Worm (Caenorhabditis elegans) whole organism, L4 larva: ENCODE results near the gene mnp-1.

ENCODE experiments used
- F26F4.8 ChIP-seq: fragments of 200-800 bp; sonication (Bioruptor generic); conservative IDR thresholded peaks from 2 replicates; pipeline ENCODE4 v1.3.6; 2022; ENCODE audit warnings: missing genetic modification characterization, missing compliant biosample characterization
- T26A8.4 ChIP-seq: fragments of 200-800 bp; sonication (Bioruptor generic); IDR thresholded peaks from 2 replicates; pipeline ENCODE4 v1.3.6; 2022; ENCODE audit warnings: missing genetic modification characterization, missing compliant biosample characterization
- Y105C5A.15 ChIP-seq: fragments of 200-800 bp; sonication (Bioruptor generic); IDR thresholded peaks from 2 replicates; pipeline ENCODE4 v1.3.6; 2022; ENCODE audit warnings: missing genetic modification characterization, missing compliant biosample characterization
- Y48G9A.11 ChIP-seq: fragments of 200-800 bp; sonication (Bioruptor generic); IDR thresholded peaks from 2 replicates; pipeline ENCODE4 v1.3.6; 2022; ENCODE audit warnings: missing genetic modification reagents, missing genetic modification characterization, missing compliant biosample characterization
- Y5F2A.4 ChIP-seq: fragments of 200-800 bp; sonication (Bioruptor generic); optimal IDR thresholded peaks from 2 replicates; lab custom pipeline; 2018; ENCODE audit warnings: mild to moderate bottlenecking, missing genetic modification characterization, missing compliant biosample characterization
- Y75B8A.6 ChIP-seq: fragments of 200-800 bp; sonication (Bioruptor generic); IDR thresholded peaks from 2 replicates; pipeline ENCODE4 v1.3.6; 2022; ENCODE audit warnings: missing genetic modification reagents, missing genetic modification characterization, missing compliant biosample characterization
- ama-1 ChIP-seq: fragments of 150-350 bp; optimal IDR thresholded peaks from 2 replicates; lab custom pipeline; 2014; ENCODE audit warnings: inconsistent platforms, mixed read lengths
- arid-1 ChIP-seq: fragments of 200-800 bp; sonication (Bioruptor generic); conservative IDR thresholded peaks from 2 replicates; pipeline ENCODE4 v1.3.6; 2022; ENCODE audit warnings: missing genetic modification reagents, missing genetic modification characterization, missing compliant biosample characterization
- ceh-62 ChIP-seq: sonication (generic microtip); optimal IDR thresholded peaks from 2 replicates; lab custom pipeline; 2017; ENCODE audit warnings: missing biosample characterization, missing genetic modification characterization
- ctbp-1 ChIP-seq: fragments of 200-800 bp; sonication (Bioruptor generic); IDR thresholded peaks from 2 replicates; pipeline ENCODE4 v1.3.6; 2022; ENCODE audit warnings: missing genetic modification reagents, missing genetic modification characterization, missing compliant biosample characterization
- daf-19 ChIP-seq: fragments of 200-800 bp; sonication (Bioruptor generic); conservative IDR thresholded peaks from 2 replicates; pipeline ENCODE4 v1.3.6; 2022; ENCODE audit warnings: missing genetic modification characterization, missing compliant biosample characterization
- daf-8 ChIP-seq: fragments of 200-800 bp; sonication (Bioruptor generic); IDR thresholded peaks from 2 replicates; pipeline ENCODE4 v1.3.6; 2022; ENCODE audit warnings: missing genetic modification characterization, missing compliant biosample characterization
- dmd-8 ChIP-seq: fragments of 200-800 bp; sonication (Bioruptor generic); IDR thresholded peaks from 2 replicates; pipeline ENCODE4 v1.3.6; 2022; ENCODE audit warnings: missing genetic modification characterization, missing compliant biosample characterization
- dve-1 ChIP-seq: sonication (generic microtip); optimal IDR thresholded peaks from 2 replicates; lab custom pipeline; 2017; ENCODE audit warnings: antibody characterized with exemption, mild to moderate bottlenecking, missing genetic modification characterization, missing compliant biosample characterization; ENCODE audit not compliant: insufficient read depth
- egl-27 ChIP-seq: sonication (generic microtip); optimal IDR thresholded peaks from 3 replicates; lab custom pipeline; 2017; ENCODE audit warnings: missing biosample characterization, missing genetic modification reagents, missing genetic modification characterization
- egl-43 ChIP-seq: fragments of 200-800 bp; sonication (Bioruptor generic); IDR thresholded peaks from 2 replicates; pipeline ENCODE4 v1.3.6; 2022; ENCODE audit warnings: missing genetic modification reagents, missing genetic modification characterization, missing compliant biosample characterization
- fkh-10 ChIP-seq: fragments of 150-350 bp; optimal IDR thresholded peaks from 2 replicates; lab custom pipeline; 2014; ENCODE audit warnings: missing biosample characterization, missing genetic modification reagents, missing genetic modification characterization
- fos-1 ChIP-seq: fragments of 150-350 bp; optimal IDR thresholded peaks from 2 replicates; lab custom pipeline; 2014; ENCODE audit warnings: missing biosample characterization, missing genetic modification characterization
- gei-8 ChIP-seq: fragments of 200-800 bp; sonication (Bioruptor generic); optimal IDR thresholded peaks from 2 replicates; lab custom pipeline; 2018; ENCODE audit warnings: mild to moderate bottlenecking, missing genetic modification characterization, missing compliant biosample characterization
- jun-1 ChIP-seq: fragments of 150-350 bp; optimal IDR thresholded peaks from 2 replicates; lab custom pipeline; 2014; ENCODE audit warnings: missing biosample characterization, missing genetic modification reagents, missing genetic modification characterization
- lin-13 ChIP-seq: fragments of 150-350 bp; optimal IDR thresholded peaks from 2 replicates; lab custom pipeline; 2014; ENCODE audit warnings: missing biosample characterization, missing genetic modification reagents, missing genetic modification characterization
- lin-15B ChIP-seq: fragments of 150-350 bp; sonication (generic microtip); optimal IDR thresholded peaks from 3 replicates; lab custom pipeline; 2014; ENCODE audit warnings: missing biosample characterization, missing genetic modification characterization
- madf-9 ChIP-seq: fragments of 200-800 bp; sonication (Bioruptor generic); conservative IDR thresholded peaks from 2 replicates; pipeline ENCODE4 v1.3.6; 2022; ENCODE audit warnings: missing genetic modification reagents, missing genetic modification characterization, missing compliant biosample characterization
- mdt-29 ChIP-seq: fragments of 200-800 bp; sonication (Bioruptor generic); IDR thresholded peaks from 2 replicates; pipeline ENCODE4 v1.3.6; 2022; ENCODE audit warnings: missing genetic modification reagents, missing genetic modification characterization, missing compliant biosample characterization
- mep-1 ChIP-seq: fragments of 150-350 bp; sonication (generic microtip); optimal IDR thresholded peaks from 3 replicates; lab custom pipeline; 2014; ENCODE audit warnings: missing biosample characterization, missing genetic modification characterization
- mes-2 ChIP-seq: sonication (generic microtip); optimal IDR thresholded peaks from 2 replicates; lab custom pipeline; 2016; ENCODE audit warnings: missing genotype, mild to moderate bottlenecking, missing genetic modification characterization, missing compliant biosample characterization; ENCODE audit not compliant: poor library complexity, severe bottlenecking
- nhr-102 ChIP-seq: sonication (generic microtip); optimal IDR thresholded peaks from 2 replicates; lab custom pipeline; 2016; ENCODE audit warnings: mild to moderate bottlenecking, missing genetic modification characterization, moderate library complexity, missing compliant biosample characterization
- nhr-28 ChIP-seq: fragments of 150-350 bp; optimal IDR thresholded peaks from 2 replicates; lab custom pipeline; 2014; ENCODE audit warnings: missing biosample characterization, missing genetic modification characterization
- nhr-42 ChIP-seq: fragments of 200-800 bp; sonication (Bioruptor generic); IDR thresholded peaks from 2 replicates; pipeline ENCODE4 v1.3.6; 2022; ENCODE audit warnings: missing genetic modification characterization, missing compliant biosample characterization
- nhr-77 ChIP-seq: fragments of 150-350 bp; optimal IDR thresholded peaks from 2 replicates; lab custom pipeline; 2014; ENCODE audit warnings: missing biosample characterization, missing genetic modification characterization
- pha-4 ChIP-seq, 2 experiments: fragments of 150-350 bp in 1 of 2; fragments of 200-800 bp in 1 of 2; sonication (Bioruptor generic) in 1 of 2; IDR thresholded peaks in 1 of 2; optimal IDR thresholded peaks in 1 of 2; 2 replicates each; pipeline versions ENCODE4 v1.3.6 to Lab custom; 2014 to 2022; ENCODE audit warnings: missing genetic modification characterization in 2 of 2, missing genetic modification reagents in 2 of 2, missing biosample characterization in 1 of 2, missing compliant biosample characterization in 1 of 2
- saeg-2 ChIP-seq: fragments of 200-800 bp; sonication (Bioruptor generic); IDR thresholded peaks from 2 replicates; pipeline ENCODE4 v1.3.6; 2022; ENCODE audit warnings: missing genetic modification reagents, missing genetic modification characterization, missing compliant biosample characterization
- sdz-12 ChIP-seq: fragments of 200-800 bp; sonication (Bioruptor generic); optimal IDR thresholded peaks from 2 replicates; lab custom pipeline; 2018; ENCODE audit warnings: mild to moderate bottlenecking, missing genetic modification characterization, missing compliant biosample characterization
- spr-3 ChIP-seq: fragments of 200-800 bp; sonication (Bioruptor generic); optimal IDR thresholded peaks from 2 replicates; lab custom pipeline; 2018; ENCODE audit warnings: mild to moderate bottlenecking, missing genetic modification characterization, missing compliant biosample characterization
- tag-97 ChIP-seq: fragments of 200-800 bp; sonication (Bioruptor generic); IDR thresholded peaks from 2 replicates; pipeline ENCODE4 v1.3.6; 2022; ENCODE audit warnings: missing genetic modification characterization, missing compliant biosample characterization
- tra-1 ChIP-seq: fragments of 200-800 bp; sonication (Bioruptor generic); IDR thresholded peaks from 2 replicates; pipeline ENCODE4 v1.3.6; 2022; ENCODE audit warnings: missing genetic modification reagents, missing genetic modification characterization, missing compliant biosample characterization
- unc-130 ChIP-seq: sonication (generic microtip); optimal IDR thresholded peaks from 2 replicates; lab custom pipeline; 2016; ENCODE audit warnings: missing genetic modification reagents, missing genetic modification characterization, missing compliant biosample characterization
- unc-39 ChIP-seq: sonication (generic microtip); optimal IDR thresholded peaks from 2 replicates; lab custom pipeline; 2017; ENCODE audit warnings: missing biosample characterization, missing genetic modification characterization
- unc-62 ChIP-seq, 3 experiments: fragments of 150-350 bp in 1 of 3; sonication (generic microtip); optimal IDR thresholded peaks in 2 of 3; peaks in 1 of 3; 1 replicate in 1 of 3; 2 replicates in 2 of 3; lab custom pipeline; 2014 to 2017; ENCODE audit warnings: missing biosample characterization in 3 of 3, missing genetic modification characterization in 3 of 3, missing genetic modification reagents in 3 of 3, missing genotype in 1 of 3
- zfp-2 ChIP-seq: sonication (generic microtip); optimal IDR thresholded peaks from 2 replicates; lab custom pipeline; 2016; ENCODE audit warnings: mild to moderate bottlenecking, missing genetic modification characterization, missing compliant biosample characterization
- zfp-3 ChIP-seq: fragments of 200-800 bp; sonication (Bioruptor generic); conservative IDR thresholded peaks from 2 replicates; pipeline ENCODE4 v1.3.6; 2022; ENCODE audit warnings: missing genetic modification reagents, missing genetic modification characterization, missing compliant biosample characterization

Gene mnp-1

ce11 chrIII:4379717-4380116 is 23.3 kb downstream of the mnp-1 start, which contains the start of gene B0284.3:
TSS of gene B0284.3 (minus strand) at chrIII:4379817.
- no peak for TF ChIP-seq arid-1 (GFP tag; lab: Robert Waterston, UW)
- no peak for TF ChIP-seq ctbp-1 (GFP tag; lab: Robert Waterston, UW)
- TF ChIP-seq sdz-12 (GFP tag; lab: Kevin White, UChicago), result no peak
- TF ChIP-seq tra-1 (GFP tag; lab: Robert Waterston, UW), result no peak
- TF ChIP-seq nhr-42, result no peak
- TF ChIP-seq daf-19 (GFP tag; lab: Robert Waterston, UW), result no peak
- no peak for TF ChIP-seq Y48G9A.11 (GFP tag; lab: Robert Waterston, UW)
- TF ChIP-seq pha-4 (GFP tag; IDR thresholded peaks at IDR 0.05; lab: Robert Waterston, UW), result no peak
- TF ChIP-seq pha-4 (tag; optimal IDR thresholded peaks at IDR 0.05; lab: Kevin White, UChicago), result no peak
- TF ChIP-seq fkh-10 (GFP tag; lab: Kevin White, UChicago), result no peak
- TF ChIP-seq Y75B8A.6 (GFP tag; lab: Robert Waterston, UW), result no peak
- no peak for TF ChIP-seq nhr-102 (tag; lab: Kevin White, UChicago)
- TF ChIP-seq ceh-62 (tag; lab: Kevin White, UChicago), result no peak
- TF ChIP-seq nhr-28, result no peak
- TF ChIP-seq nhr-77 (tag; lab: Kevin White, UChicago), result no peak
- no peak for TF ChIP-seq tag-97
- TF ChIP-seq Y105C5A.15 (GFP tag; lab: Robert Waterston, UW), result no peak
- TF ChIP-seq egl-43 (GFP tag; lab: Robert Waterston, UW), result no peak
- no peak for TF ChIP-seq saeg-2 (GFP tag; lab: Robert Waterston, UW)

ce11 chrIII:4380835-4381234 is 24.4 kb downstream of the mnp-1 start:
- TF ChIP-seq F26F4.8 (GFP tag; lab: Robert Waterston, UW), result no peak
- TF ChIP-seq dmd-8 (GFP tag; lab: Robert Waterston, UW), result no peak
- no peak for TF ChIP-seq dve-1 (tag; lab: Kevin White, UChicago)
- no peak for TF ChIP-seq fos-1
- TF ChIP-seq mes-2, result peak; percentile 65
- no peak for TF ChIP-seq daf-8
- TF ChIP-seq tra-1 (GFP tag; lab: Robert Waterston, UW), result no peak
- no peak for TF ChIP-seq ama-1 (lab: Kevin White, UChicago)
- TF ChIP-seq, all 104 proteins: peak for 1

DNA sequence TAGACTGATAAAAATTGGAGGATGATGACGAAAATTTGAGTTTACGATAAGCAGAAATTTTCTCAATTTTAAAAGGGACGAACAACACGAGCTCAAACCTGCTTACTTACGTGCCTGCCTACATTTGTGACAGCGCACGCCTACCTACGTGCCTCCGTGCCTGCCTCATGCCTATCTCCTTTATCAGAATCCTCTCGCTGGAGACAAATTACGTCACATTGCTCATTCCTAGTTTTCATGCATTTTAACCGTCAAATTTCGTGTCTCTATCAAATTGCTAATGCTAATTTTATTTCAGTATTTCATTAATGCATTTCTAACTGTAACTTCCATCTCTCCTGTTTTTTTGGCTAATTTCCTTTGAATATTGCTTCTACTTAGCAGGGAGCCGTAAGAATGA is 24.9 kb downstream of the mnp-1 start, which contains the start of gene pals-27:
Gene pals-27 (plus strand): TSS at position 301 of the 400 bp plus-strand sequence.
- TF ChIP-seq madf-9 (GFP tag; lab: Robert Waterston, UW) (no peak), lin-15B (tag; lab: Kevin White, UChicago) (no peak), spr-3 (GFP tag; lab: Kevin White, UChicago) (no peak), zfp-3 (GFP tag; lab: Robert Waterston, UW) (no peak), lin-13 (GFP tag; lab: Kevin White, UChicago) (no peak), zfp-2 (no peak), gei-8 (GFP tag; lab: Kevin White, UChicago) (no peak), Y5F2A.4 (GFP tag; lab: Kevin White, UChicago) (no peak), jun-1 (tag; lab: Kevin White, UChicago) (no peak), mep-1 (tag; lab: Kevin White, UChicago) (no peak), mdt-29 (GFP tag; lab: Robert Waterston, UW) (no peak), unc-62 (GFP tag; optimal IDR thresholded peaks at IDR 0.05 in 1 of 2; lab: Kevin White, UChicago) (no peak), unc-62 (tag; optimal IDR thresholded peaks at IDR 0.05; lab: Kevin White, UChicago) (no peak), egl-27 (no peak), unc-130 (GFP tag; lab: Kevin White, UChicago) (no peak), unc-39 (tag; lab: Kevin White, UChicago) (no peak), T26A8.4 (GFP tag; lab: Robert Waterston, UW) (no peak), pha-4 (GFP tag; IDR thresholded peaks at IDR 0.05; lab: Robert Waterston, UW) (no peak), pha-4 (tag; optimal IDR thresholded peaks at IDR 0.05; lab: Kevin White, UChicago) (no peak)
